Worm (Caenorhabditis elegans) whole organism, late embryonic: ENCODE data around the gene wht-8.
"Not testable (repeated sequence)": the region's sequence is repeated elsewhere in the genome, so short reads cannot be mapped to it uniquely, and the experiment has no call there.

Source experiments
- C08G9.2 ChIP-seq: sonication (generic microtip); optimal IDR thresholded peaks from 2 replicates; lab custom pipeline; 2016; ENCODE audit warnings: mild to moderate bottlenecking, missing genetic modification characterization, moderate library complexity, missing compliant biosample characterization
- C38D4.7 ChIP-seq: fragments of 200-800 bp; sonication (Bioruptor generic); optimal IDR thresholded peaks from 2 replicates; lab custom pipeline; 2018; ENCODE audit warnings: mild to moderate bottlenecking, missing genetic modification characterization, moderate library complexity, missing compliant biosample characterization
- K09A11.1 ChIP-seq: sonication (generic microtip); optimal IDR thresholded peaks from 2 replicates; lab custom pipeline; 2017; ENCODE audit warnings: antibody characterized with exemption, mild to moderate bottlenecking, missing genetic modification characterization, missing compliant biosample characterization; ENCODE audit not compliant: insufficient read depth
- Y22D7AL.16 ChIP-seq: sonication (generic microtip); optimal IDR thresholded peaks from 2 replicates; lab custom pipeline; 2016; ENCODE audit warnings: missing genetic modification characterization, missing compliant biosample characterization
- ahr-1 ChIP-seq: sonication (generic microtip); optimal IDR thresholded peaks from 2 replicates; lab custom pipeline; 2016; ENCODE audit warnings: missing genetic modification characterization, missing compliant biosample characterization
- ceh-18 ChIP-seq: sonication (generic microtip); optimal IDR thresholded peaks from 2 replicates; lab custom pipeline; 2016; ENCODE audit warnings: missing genetic modification characterization, missing compliant biosample characterization
- ceh-2 ChIP-seq: sonication (generic microtip); optimal IDR thresholded peaks from 2 replicates; lab custom pipeline; 2016; ENCODE audit warnings: missing genotype, missing genetic modification characterization, missing compliant biosample characterization
- ceh-22 ChIP-seq: sonication (generic microtip); optimal IDR thresholded peaks from 2 replicates; lab custom pipeline; 2017; ENCODE audit warnings: missing biosample characterization, missing genetic modification characterization
- ceh-24 ChIP-seq: sonication (generic microtip); optimal IDR thresholded peaks from 2 replicates; lab custom pipeline; 2016; ENCODE audit warnings: mild to moderate bottlenecking, missing genetic modification characterization, missing compliant biosample characterization
- ceh-45 ChIP-seq: fragments of 200-800 bp; sonication (Bioruptor generic); IDR thresholded peaks from 2 replicates; pipeline ENCODE4 v1.3.6; 2022; ENCODE audit warnings: missing genetic modification reagents, missing genetic modification characterization, missing compliant biosample characterization
- ceh-48 ChIP-seq: sonication (generic microtip); optimal IDR thresholded peaks from 2 replicates; lab custom pipeline; 2016; ENCODE audit warnings: missing genetic modification characterization, inconsistent platforms, missing compliant biosample characterization
- ceh-6 ChIP-seq: fragments of 200-800 bp; sonication (Bioruptor generic); optimal IDR thresholded peaks from 2 replicates; lab custom pipeline; 2018; ENCODE audit warnings: mild to moderate bottlenecking, missing genetic modification characterization, missing compliant biosample characterization
- ceh-9 ChIP-seq: sonication (generic microtip); optimal IDR thresholded peaks from 2 replicates; lab custom pipeline; 2016; ENCODE audit warnings: mild to moderate bottlenecking, missing genetic modification characterization, inconsistent platforms, missing compliant biosample characterization
- che-1 ChIP-seq: sonication (generic microtip); optimal IDR thresholded peaks from 2 replicates; lab custom pipeline; 2016; ENCODE audit warnings: mild to moderate bottlenecking, missing genetic modification characterization, missing compliant biosample characterization
- dmd-4 ChIP-seq: sonication (generic microtip); optimal IDR thresholded peaks from 2 replicates; lab custom pipeline; 2016; ENCODE audit warnings: borderline replicate concordance, missing genetic modification characterization, missing compliant biosample characterization
- elt-2 ChIP-seq: sonication (generic microtip); optimal IDR thresholded peaks from 2 replicates; lab custom pipeline; 2016; ENCODE audit warnings: missing genetic modification reagents, missing genetic modification characterization, missing compliant biosample characterization
- ets-4 ChIP-seq: sonication (generic microtip); optimal IDR thresholded peaks from 2 replicates; lab custom pipeline; 2016; ENCODE audit warnings: missing genetic modification characterization, missing compliant biosample characterization
- fkh-10 ChIP-seq: fragments of 150-350 bp; optimal IDR thresholded peaks from 2 replicates; lab custom pipeline; 2014; ENCODE audit warnings: missing biosample characterization, missing genetic modification reagents, missing genetic modification characterization
- gmeb-2 ChIP-seq: sonication (generic microtip); optimal IDR thresholded peaks from 2 replicates; lab custom pipeline; 2016; ENCODE audit warnings: missing genetic modification characterization, inconsistent platforms, missing compliant biosample characterization
- hlh-15 ChIP-seq: sonication (generic microtip); optimal IDR thresholded peaks from 2 replicates; lab custom pipeline; 2016; ENCODE audit warnings: missing genetic modification characterization, missing compliant biosample characterization
- hlh-30 ChIP-seq: sonication (generic microtip); optimal IDR thresholded peaks from 2 replicates; lab custom pipeline; 2017; ENCODE audit warnings: antibody characterized with exemption, missing genetic modification characterization, missing compliant biosample characterization; ENCODE audit not compliant: insufficient read depth
- hlh-8 ChIP-seq: sonication (generic microtip); optimal IDR thresholded peaks from 2 replicates; lab custom pipeline; 2016; ENCODE audit warnings: missing genotype, missing genetic modification characterization, missing compliant biosample characterization
- lim-6 ChIP-seq: sonication (generic microtip); optimal IDR thresholded peaks from 2 replicates; lab custom pipeline; 2016; ENCODE audit warnings: missing genetic modification characterization, missing compliant biosample characterization
- madf-2 ChIP-seq: sonication (generic microtip); optimal IDR thresholded peaks from 2 replicates; lab custom pipeline; 2017; ENCODE audit warnings: missing genetic modification characterization, missing compliant biosample characterization
- mec-3 ChIP-seq: sonication (generic microtip); optimal IDR thresholded peaks from 2 replicates; lab custom pipeline; 2016; ENCODE audit warnings: borderline replicate concordance, missing genetic modification characterization, missing compliant biosample characterization
- nfya-1 ChIP-seq: sonication (generic microtip); optimal IDR thresholded peaks from 2 replicates; lab custom pipeline; 2017; ENCODE audit warnings: missing genetic modification characterization, mild to moderate bottlenecking, missing compliant biosample characterization, antibody characterized with exemption, moderate library complexity
- pag-3 ChIP-seq: sonication (generic microtip); optimal IDR thresholded peaks from 2 replicates; lab custom pipeline; 2016; ENCODE audit warnings: missing compliant biosample characterization, missing genetic modification characterization, borderline replicate concordance
- pat-9 ChIP-seq: fragments of 200-800 bp; sonication (Bioruptor generic); optimal IDR thresholded peaks from 2 replicates; lab custom pipeline; 2018; ENCODE audit warnings: mild to moderate bottlenecking, missing genetic modification characterization, moderate library complexity, missing compliant biosample characterization
- pha-2 ChIP-seq: sonication (generic microtip); optimal IDR thresholded peaks from 2 replicates; lab custom pipeline; 2017; ENCODE audit warnings: mild to moderate bottlenecking, missing genetic modification characterization, missing compliant biosample characterization
- pha-4 ChIP-seq: fragments of 150-350 bp; optimal IDR thresholded peaks from 2 replicates; lab custom pipeline; 2018; ENCODE audit warnings: missing biosample characterization, missing genetic modification reagents, missing genetic modification characterization
- pqm-1 ChIP-seq: sonication (generic microtip); optimal IDR thresholded peaks from 2 replicates; lab custom pipeline; 2016; ENCODE audit warnings: missing genetic modification characterization, missing compliant biosample characterization
- sox-2 ChIP-seq: fragments of 200-800 bp; sonication (Bioruptor generic); IDR thresholded peaks from 2 replicates; pipeline ENCODE4 v1.3.6; 2022; ENCODE audit warnings: missing genetic modification reagents, missing genetic modification characterization, missing compliant biosample characterization
- sox-4 ChIP-seq: sonication (generic microtip); optimal IDR thresholded peaks from 2 replicates; lab custom pipeline; 2017; ENCODE audit warnings: mild to moderate bottlenecking, missing genetic modification characterization, inconsistent platforms, missing compliant biosample characterization
- tbx-2 ChIP-seq: sonication (generic microtip); optimal IDR thresholded peaks from 2 replicates; lab custom pipeline; 2016; ENCODE audit warnings: missing genetic modification characterization, missing compliant biosample characterization
- unc-3 ChIP-seq, 2 experiments: fragments of 200-800 bp in 1 of 2; sonication (Bioruptor generic) in 1 of 2; sonication (generic microtip) in 1 of 2; conservative IDR thresholded peaks in 1 of 2; optimal IDR thresholded peaks in 1 of 2; 2 replicates each; pipeline versions ENCODE4 v1.3.6 to Lab custom; 2016 to 2022; ENCODE audit warnings: missing compliant biosample characterization in 2 of 2, missing genetic modification characterization in 2 of 2, missing genetic modification reagents in 1 of 2
- zip-5 ChIP-seq: sonication (generic microtip); optimal IDR thresholded peaks from 2 replicates; lab custom pipeline; 2016; ENCODE audit warnings: missing genetic modification characterization, missing compliant biosample characterization

The wht-8 gene

DNA sequence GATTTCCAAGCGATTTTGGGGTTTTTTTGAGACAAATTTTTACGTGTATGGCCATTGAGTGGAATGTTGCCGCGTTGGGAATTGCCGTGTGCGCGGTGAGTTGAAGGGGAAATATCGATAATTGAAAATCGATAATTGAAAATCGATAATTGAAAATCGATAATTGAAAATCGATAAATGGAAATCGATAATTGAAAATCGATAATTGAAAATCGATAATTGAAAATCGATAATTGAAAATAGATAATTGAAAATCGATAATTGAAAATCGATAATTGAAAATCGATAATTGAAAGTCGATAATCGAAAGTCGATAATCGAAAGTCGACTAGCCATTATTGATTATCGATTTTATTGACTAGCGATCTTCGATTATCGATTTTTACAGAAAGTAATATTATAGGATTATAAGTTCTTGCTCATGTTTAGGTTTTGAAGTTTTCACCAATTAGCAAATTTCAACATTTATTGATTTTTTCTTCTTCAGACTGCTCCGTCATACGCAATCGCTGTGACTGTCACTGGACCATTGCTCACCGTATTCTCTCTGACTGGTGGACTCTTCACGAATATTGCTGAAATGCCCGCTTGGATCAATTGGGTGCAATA is 3.1 kb downstream of the wht-8 start:
- no peak for TF ChIP-seq madf-2 (tag; lab: Kevin White, UChicago)
- peak; percentile 58 for TF ChIP-seq ceh-48

DNA sequence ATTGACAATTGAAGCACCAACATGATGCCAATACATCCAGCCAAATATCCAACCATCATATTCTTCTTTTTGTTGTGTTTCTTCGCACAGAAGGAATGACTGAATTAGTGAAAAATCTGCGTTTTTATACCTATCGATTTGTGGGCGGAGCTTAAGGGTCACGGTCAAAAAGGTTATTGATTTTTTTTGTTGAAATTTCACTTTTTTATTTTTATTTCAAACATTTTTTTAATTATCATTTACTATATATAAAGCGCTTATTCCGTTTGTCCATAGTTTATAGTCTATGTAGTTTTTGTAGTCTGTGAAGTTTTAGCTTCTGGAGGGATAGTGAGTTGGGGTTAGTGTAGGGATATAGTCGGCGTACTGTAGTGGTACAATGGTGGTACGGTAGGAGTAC is 5.4 kb downstream of the wht-8 start, which contains the start of gene Y47D3A.13:
Y47D3A.13 (minus strand) TSS at position 101 of the 400 bp plus-strand sequence.
- not testable (repeated sequence) for TF ChIP-seq hlh-8; ceh-18 (tag; lab: Kevin White, UChicago); lim-6 (tag; lab: Kevin White, UChicago)

DNA sequence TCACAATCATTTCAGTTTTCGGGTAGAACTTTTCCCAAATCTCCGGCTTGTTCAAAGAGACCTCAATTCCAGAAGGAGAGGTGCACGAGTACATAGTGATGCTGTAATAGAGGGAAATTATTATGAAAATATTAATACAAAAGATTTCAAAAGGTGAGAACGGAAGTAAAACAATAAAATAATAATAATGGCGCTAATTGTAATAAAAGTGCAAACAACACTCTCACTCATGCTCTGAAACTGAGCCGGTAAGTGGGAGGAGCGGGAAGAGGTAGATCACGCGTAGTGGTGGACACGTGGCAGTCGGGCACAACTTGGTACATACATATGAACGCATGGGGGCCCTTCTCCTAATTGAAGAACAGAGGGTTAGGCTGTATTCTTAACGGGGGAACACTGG is 8.4 kb downstream of the wht-8 start, which contains the start of gene tbx-37:
tbx-37 (minus strand) TSS at position 101 of the 400 bp plus-strand sequence.
- TF ChIP-seq mec-3 (no peak), pag-3 (tag; lab: Kevin White, UChicago) (no peak), K09A11.1 (tag; lab: Kevin White, UChicago) (no peak), hlh-8 (no peak), che-1 (no peak), nfya-1 (no peak), gmeb-2 (tag; lab: Kevin White, UChicago) (no peak), dmd-4 (no peak)

ce11 chrIII:11230581-11230980 is 12.0 kb downstream of the wht-8 start:
- TF ChIP-seq sox-4 (tag; lab: Kevin White, UChicago) (no peak), ceh-24 (tag; lab: Kevin White, UChicago) (no peak), zip-5 (no peak), ceh-9 (tag; lab: Kevin White, UChicago) (no peak), sox-2 (GFP tag; lab: Robert Waterston, UW) (no peak), ceh-22 (tag; lab: Kevin White, UChicago) (no peak), pha-2 (no peak), pqm-1 (tag; lab: Kevin White, UChicago) (no peak), hlh-30 (no peak), pat-9 (tag; lab: Kevin White, UChicago) (no peak), C38D4.7 (GFP tag; lab: Kevin White, UChicago) (no peak), pag-3 (tag; lab: Kevin White, UChicago) (no peak)

DNA sequence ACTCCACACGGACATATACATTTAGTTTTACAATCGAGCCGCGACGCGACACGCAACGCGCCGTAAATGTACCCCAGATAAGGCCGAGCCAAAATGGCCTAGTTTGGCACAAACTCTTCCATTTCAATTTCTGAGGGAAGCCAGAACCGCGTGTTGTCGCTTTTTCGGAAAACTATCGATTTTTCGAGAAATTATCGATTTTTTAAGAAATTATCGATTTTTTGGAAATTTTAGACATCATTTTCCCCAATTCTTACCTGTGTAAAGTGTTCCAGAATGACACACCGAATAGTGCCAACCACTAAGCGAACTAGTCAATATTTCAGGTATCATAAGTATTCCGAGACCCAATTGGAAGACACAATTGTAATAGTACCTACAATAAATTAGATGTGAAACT is 12.8 kb downstream of the wht-8 start:
- TF ChIP-seq mec-3 = no peak
- TF ChIP-seq ets-4 (tag; lab: Kevin White, UChicago) = no peak
- no peak for TF ChIP-seq unc-3 (GFP tag; conservative IDR thresholded peaks at IDR 0.05; lab: Robert Waterston, UW)
- TF ChIP-seq unc-3 (tag; optimal IDR thresholded peaks at IDR 0.05; lab: Kevin White, UChicago) = no peak
- TF ChIP-seq che-1 = no peak
- no peak for TF ChIP-seq hlh-15
- no peak for TF ChIP-seq elt-2 (tag; lab: Kevin White, UChicago)
- no peak for TF ChIP-seq ceh-6 (GFP tag; lab: Kevin White, UChicago)
- no peak for TF ChIP-seq ceh-2
- TF ChIP-seq pha-4 = no peak
- TF ChIP-seq ceh-9 (tag; lab: Kevin White, UChicago) = no peak
- TF ChIP-seq ceh-45 (GFP tag; lab: Robert Waterston, UW) = no peak
- TF ChIP-seq ahr-1 = no peak
- TF ChIP-seq fkh-10 (GFP tag; lab: Kevin White, UChicago) = no peak
- TF ChIP-seq sox-2 (GFP tag; lab: Robert Waterston, UW) = no peak
- no peak for TF ChIP-seq Y22D7AL.16 (tag; lab: Kevin White, UChicago)
- TF ChIP-seq dmd-4 = no peak
- no peak for TF ChIP-seq C08G9.2 (tag; lab: Kevin White, UChicago)
- no peak for TF ChIP-seq hlh-8
- no peak for TF ChIP-seq tbx-2 (tag; lab: Kevin White, UChicago)
- TF ChIP-seq hlh-30 = no peak
